Fruit fly (Drosophila melanogaster) whole organism, larva: Measurements from ENCODE around the gene Ttc19.
A peak's percentile ranks its signal among the peaks of the same experiment; 100 is the strongest.

Experiments
- noc ChIP-seq: fragments of 200-800 bp; sonication (Bioruptor generic); optimal IDR thresholded peaks from 3 replicates; lab custom pipeline; 2019; ENCODE audit warnings: missing biosample characterization, mild to moderate bottlenecking, missing genetic modification characterization, moderate library complexity

Gene Ttc19

dm6 chr2L:19045111-19045560, at the start of gene Ttc19, which contains the start of gene Acn:
TSS of gene Ttc19 (minus strand) at chr2L:19045148.
TSS of gene Acn (plus strand) at chr2L:19045355.
- peak; percentile 86 for TF ChIP-seq noc (tag; lab: Kevin White, UChicago)

DNA sequence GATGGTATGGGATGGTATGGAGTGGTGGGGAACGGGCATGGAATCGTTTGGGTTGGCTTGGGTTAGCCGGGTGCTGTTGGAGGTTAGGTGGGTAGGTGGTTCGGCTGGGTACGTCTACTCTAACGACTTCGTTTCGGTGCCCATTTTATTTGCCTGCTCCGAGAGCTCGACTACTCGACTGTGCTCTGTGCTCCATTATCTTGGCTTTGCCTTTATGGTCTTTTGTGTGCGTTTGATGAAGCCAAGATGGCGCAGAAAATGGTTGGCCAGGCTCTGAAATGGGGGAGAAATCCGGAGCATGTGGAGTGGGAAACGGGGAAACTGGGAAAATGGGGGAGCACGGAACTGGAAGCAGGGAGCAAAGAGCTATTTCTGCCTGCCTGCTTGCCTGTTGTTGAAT, 48.9 kb upstream of the Ttc19 start:
- no peak for TF ChIP-seq noc (tag; lab: Kevin White, UChicago)

DNA sequence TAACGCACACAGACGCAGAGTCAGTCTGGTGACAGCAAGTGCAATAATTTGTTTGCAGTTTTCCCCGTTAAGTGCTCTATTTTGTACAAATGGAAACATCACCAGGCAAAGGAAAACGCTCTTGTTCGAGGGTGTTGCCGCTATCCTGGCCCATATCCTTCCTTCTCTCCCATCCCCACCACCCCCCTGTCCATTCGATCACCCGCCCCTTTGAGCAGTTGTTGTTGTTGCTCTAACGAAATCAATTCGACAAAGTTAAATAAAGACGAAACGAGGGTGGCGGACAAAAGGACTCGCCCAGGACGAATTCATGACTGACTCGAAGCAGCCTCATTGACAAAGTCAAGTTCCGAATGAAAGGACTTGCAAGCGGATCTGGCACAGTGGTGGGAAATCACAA, 44.4 kb upstream of the Ttc19 start:
- TF ChIP-seq noc (tag; lab: Kevin White, UChicago): no peak

DNA sequence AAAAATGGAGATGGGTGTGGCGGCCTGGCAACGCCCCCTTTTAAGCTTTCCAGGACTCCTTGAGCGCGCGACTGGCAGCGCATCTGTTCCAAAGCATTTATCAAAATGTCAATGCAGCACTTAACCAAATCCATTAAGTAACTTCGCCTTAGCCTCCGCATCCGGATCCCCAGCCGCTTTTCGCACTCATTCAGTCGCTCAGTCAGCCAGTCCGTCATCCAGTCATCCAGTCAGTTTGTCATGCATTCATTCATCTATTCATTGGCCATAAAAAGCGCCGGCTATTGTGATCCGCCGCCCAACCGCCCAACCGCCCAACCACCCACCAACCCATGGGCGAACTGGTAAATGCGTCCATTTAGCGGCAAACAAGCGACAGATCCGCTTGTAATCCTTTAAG, 43.9 kb upstream of the Ttc19 start:
- no peak for TF ChIP-seq noc (tag; lab: Kevin White, UChicago)

DNA sequence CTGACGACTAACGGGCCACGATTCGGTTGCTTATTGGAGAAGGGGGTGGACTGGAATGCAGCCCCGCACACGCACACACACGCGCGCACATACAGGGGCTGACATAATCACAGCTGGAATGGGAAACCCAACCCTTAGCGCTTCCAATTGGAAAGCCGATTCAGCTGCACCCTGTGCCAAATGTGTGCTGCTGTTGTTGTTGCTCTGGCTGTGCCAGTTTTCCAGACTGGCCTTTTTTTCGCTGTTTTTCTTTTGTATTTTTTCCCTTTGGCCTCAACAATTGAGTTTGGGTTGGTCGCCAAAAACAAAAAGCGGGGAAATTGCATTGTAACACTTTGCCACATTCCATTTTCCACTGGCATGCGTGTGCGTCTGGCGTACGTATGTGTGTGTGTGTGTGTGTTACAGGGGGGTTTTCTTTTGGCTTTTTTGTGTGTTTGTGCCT, 38.4 kb upstream of the Ttc19 start:
- TF ChIP-seq noc (tag; lab: Kevin White, UChicago): no peak

DNA sequence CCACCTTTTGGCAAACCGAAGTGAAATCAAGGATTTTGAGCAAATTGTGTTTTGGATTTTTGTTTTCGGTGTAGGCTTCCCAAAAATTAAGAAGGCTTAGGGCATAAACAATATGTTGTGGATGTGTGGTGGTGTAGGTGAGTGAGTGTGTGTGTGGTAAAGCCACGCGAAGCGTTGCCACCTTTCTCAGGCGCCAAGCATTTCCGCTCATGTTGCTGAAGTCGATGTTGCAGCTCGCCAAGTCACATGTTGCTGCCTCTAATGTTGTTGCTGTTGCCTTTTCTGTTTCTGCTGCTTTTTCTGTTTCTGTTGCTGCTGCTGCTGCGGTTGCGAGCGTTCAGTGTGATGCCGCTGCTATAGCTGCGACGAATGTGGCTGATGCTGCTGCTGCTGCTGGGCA, 34.8 kb upstream of the Ttc19 start:
- no peak for TF ChIP-seq noc (tag; lab: Kevin White, UChicago)

dm6 chr2L:19078928-19079327, 34.0 kb upstream of the Ttc19 start, which contains the start of gene CG10700:
TSS of gene CG10700 (minus strand) at chr2L:19079028.
- TF ChIP-seq noc (tag; lab: Kevin White, UChicago): no peak

- TF ChIP-seq noc (tag; lab: Kevin White, UChicago): no peak
Measured at dm6 chr2L:19074099-19074828, 29.3 kb upstream of the Ttc19 start, which contains the start of gene CG17572. TSS of gene CG17572 (minus strand) at chr2L:19074149.

DNA sequence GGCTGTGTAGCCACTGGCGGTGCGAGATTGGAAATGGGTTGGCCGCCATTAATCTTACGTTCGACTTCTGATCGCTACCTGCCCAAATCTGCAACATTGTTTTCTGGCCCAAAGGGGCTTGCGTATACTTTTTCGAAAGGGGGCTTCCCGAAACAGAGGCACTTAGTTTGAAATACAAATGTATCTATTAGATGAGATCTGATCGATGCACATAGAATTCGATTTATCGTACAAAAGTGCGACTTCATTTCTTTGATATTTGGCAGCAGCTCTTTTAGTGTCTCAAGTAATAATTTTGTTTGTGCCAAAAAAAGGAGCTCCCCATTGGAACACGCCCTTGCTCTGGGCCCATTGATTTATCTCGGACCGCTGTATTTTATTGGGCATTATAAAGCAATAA, 26.8 kb upstream of the Ttc19 start:
- TF ChIP-seq noc (tag; lab: Kevin White, UChicago): no peak

- TF ChIP-seq noc (tag; lab: Kevin White, UChicago): no peak
Measured at dm6 chr2L:19069548-19070145, 24.7 kb upstream of the Ttc19 start, which contains the start of gene CG10702. TSS of gene CG10702 (minus strand) at chr2L:19069851.

dm6 chr2L:19068393-19068792, 23.4 kb upstream of the Ttc19 start:
- no peak for TF ChIP-seq noc (tag; lab: Kevin White, UChicago)

dm6 chr2L:19064706-19065105, 19.8 kb upstream of the Ttc19 start, which contains the start of gene CG17343:
TSS of gene CG17343 (plus strand) at chr2L:19064929.
- no peak for TF ChIP-seq noc (tag; lab: Kevin White, UChicago)

- no peak for TF ChIP-seq noc (tag; lab: Kevin White, UChicago)
Measured at dm6 chr2L:19063090-19063692, 18.2 kb upstream of the Ttc19 start, which contains the start of gene Dus4. TSS of gene Dus4 (plus strand) at chr2L:19063295.

dm6 chr2L:19058916-19059315, 14.0 kb upstream of the Ttc19 start, which contains the start of gene Phlpp:
TSS of gene Phlpp (plus strand) at chr2L:19059129.
- TF ChIP-seq noc (tag; lab: Kevin White, UChicago): no peak

DNA sequence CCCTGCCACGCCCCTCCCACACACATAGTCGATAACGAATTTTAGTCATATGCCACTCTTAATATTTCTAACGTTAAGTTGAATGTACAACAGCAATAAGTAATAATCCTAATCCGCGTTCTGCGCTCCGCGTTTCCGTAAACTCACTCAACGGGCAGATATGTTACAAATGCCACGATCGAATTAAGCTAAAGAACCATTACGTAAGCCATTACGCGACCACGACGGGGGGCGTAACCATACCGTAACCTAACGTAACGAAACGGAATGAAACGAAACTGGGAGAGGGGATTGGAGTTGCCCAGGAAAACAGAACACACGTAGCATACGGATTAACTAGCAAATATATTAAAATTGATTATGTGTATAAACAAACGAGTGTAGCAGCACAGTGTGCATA, 12.9 kb upstream of the Ttc19 start:
- TF ChIP-seq noc (tag; lab: Kevin White, UChicago): no peak

dm6 chr2L:19054516-19054887, 9.6 kb upstream of the Ttc19 start:
- TF ChIP-seq noc (tag; lab: Kevin White, UChicago): no peak
